Worm (Caenorhabditis elegans) whole organism, young adult: Measurements from ENCODE around the gene C53B4.3.

ENCODE experiments used
- B0019.2 ChIP-seq: fragments of 200-800 bp; sonication (Bioruptor generic); conservative IDR thresholded peaks from 2 replicates; pipeline ENCODE4 v1.3.6; 2022; ENCODE audit warnings: missing genetic modification reagents, missing genetic modification characterization, missing compliant biosample characterization
- B0336.3 ChIP-seq: fragments of 200-800 bp; sonication (Bioruptor generic); IDR thresholded peaks from 2 replicates; pipeline ENCODE4 v1.3.6; 2022; ENCODE audit warnings: missing genetic modification characterization, missing compliant biosample characterization
- D2030.7 ChIP-seq: fragments of 200-800 bp; sonication (Bioruptor generic); IDR thresholded peaks from 2 replicates; pipeline ENCODE4 v1.3.6; 2022; ENCODE audit warnings: missing genetic modification reagents, missing genetic modification characterization, missing compliant biosample characterization
- F22D6.2 ChIP-seq: sonication (generic microtip); optimal IDR thresholded peaks from 2 replicates; lab custom pipeline; 2016; ENCODE audit warnings: mild to moderate bottlenecking, missing genetic modification characterization, missing compliant biosample characterization
- F33H1.4 ChIP-seq: fragments of 200-800 bp; sonication (Bioruptor generic); IDR thresholded peaks from 2 replicates; pipeline ENCODE4 v1.3.6; 2022; ENCODE audit warnings: missing genetic modification reagents, missing genetic modification characterization, missing compliant biosample characterization
- F52B5.7 ChIP-seq: sonication (generic microtip); optimal IDR thresholded peaks from 2 replicates; lab custom pipeline; 2016; ENCODE audit warnings: mild to moderate bottlenecking, missing genetic modification characterization, missing compliant biosample characterization
- T07F8.4 ChIP-seq: sonication (generic microtip); optimal IDR thresholded peaks from 2 replicates; lab custom pipeline; 2016; ENCODE audit warnings: mild to moderate bottlenecking, missing genetic modification characterization, moderate library complexity, missing compliant biosample characterization
- Y53G8AR.9 ChIP-seq: fragments of 200-800 bp; sonication (Bioruptor generic); conservative IDR thresholded peaks from 2 replicates; pipeline ENCODE4 v1.3.6; 2022; ENCODE audit warnings: missing genetic modification reagents, missing genetic modification characterization, missing compliant biosample characterization
- Y67H2A.10 ChIP-seq: fragments of 200-800 bp; sonication (Bioruptor generic); conservative IDR thresholded peaks from 2 replicates; pipeline ENCODE4 v1.3.6; 2022; ENCODE audit warnings: missing genetic modification reagents, missing genetic modification characterization, missing compliant biosample characterization
- ama-1 ChIP-seq, 3 experiments: fragments of 150-350 bp in 1 of 3; sonication (generic microtip) in 2 of 3; optimal IDR thresholded peaks; 2 replicates each; lab custom pipeline; 2014 to 2018; ENCODE audit warnings: missing biosample characterization in 2 of 3, missing genetic modification characterization in 2 of 3, missing genetic modification reagents in 2 of 3
- aptf-2 ChIP-seq: fragments of 200-800 bp; sonication (Bioruptor generic); conservative IDR thresholded peaks from 2 replicates; pipeline ENCODE4 v1.3.6; 2022; ENCODE audit warnings: missing genetic modification reagents, missing genetic modification characterization, missing compliant biosample characterization
- athp-1 ChIP-seq: sonication (generic microtip); optimal IDR thresholded peaks from 2 replicates; lab custom pipeline; 2017; ENCODE audit warnings: mild to moderate bottlenecking, missing genetic modification characterization, missing compliant biosample characterization
- bed-1 ChIP-seq: fragments of 200-800 bp; sonication (Bioruptor generic); IDR thresholded peaks from 2 replicates; pipeline ENCODE4 v1.3.6; 2022; ENCODE audit warnings: missing genetic modification reagents, missing genetic modification characterization, missing compliant biosample characterization
- cebp-1 ChIP-seq, 2 experiments: fragments of 200-800 bp in 1 of 2; sonication (Bioruptor generic) in 1 of 2; sonication (generic microtip) in 1 of 2; IDR thresholded peaks in 1 of 2; optimal IDR thresholded peaks in 1 of 2; 2 replicates each; pipeline versions ENCODE4 v1.3.6 to Lab custom; 2017 to 2022; ENCODE audit warnings: missing compliant biosample characterization in 2 of 2, missing genetic modification characterization in 2 of 2, mild to moderate bottlenecking in 1 of 2, missing genetic modification reagents in 1 of 2, moderate library complexity in 1 of 2
- cebp-2 ChIP-seq: fragments of 200-800 bp; sonication (Bioruptor generic); IDR thresholded peaks from 2 replicates; pipeline ENCODE4 v1.3.6; 2022; ENCODE audit warnings: missing genetic modification characterization, missing compliant biosample characterization
- ceh-79 ChIP-seq: sonication (generic microtip); optimal IDR thresholded peaks from 2 replicates; lab custom pipeline; 2017; ENCODE audit warnings: mild to moderate bottlenecking, missing genetic modification characterization, missing compliant biosample characterization
- ceh-91 ChIP-seq: fragments of 200-800 bp; sonication (Bioruptor generic); IDR thresholded peaks from 2 replicates; pipeline ENCODE4 v1.3.6; 2022; ENCODE audit warnings: missing genetic modification reagents, missing genetic modification characterization, missing compliant biosample characterization
- chd-7 ChIP-seq: sonication (generic microtip); optimal IDR thresholded peaks from 2 replicates; lab custom pipeline; 2016; ENCODE audit warnings: mild to moderate bottlenecking, missing genetic modification characterization, moderate library complexity, missing compliant biosample characterization
- die-1 ChIP-seq: sonication (generic microtip); optimal IDR thresholded peaks from 2 replicates; lab custom pipeline; 2016; ENCODE audit warnings: missing genotype, mild to moderate bottlenecking, missing genetic modification characterization, missing compliant biosample characterization
- dpff-1 ChIP-seq: sonication (generic microtip); optimal IDR thresholded peaks from 2 replicates; lab custom pipeline; 2017; ENCODE audit warnings: mild to moderate bottlenecking, missing genetic modification characterization, missing compliant biosample characterization
- ekl-4 ChIP-seq: fragments of 200-800 bp; sonication (Bioruptor generic); IDR thresholded peaks from 2 replicates; pipeline ENCODE4 v1.3.6; 2022; ENCODE audit warnings: missing genetic modification reagents, missing genetic modification characterization, missing compliant biosample characterization
- hmg-1.2 ChIP-seq: fragments of 200-800 bp; sonication (Bioruptor generic); IDR thresholded peaks from 2 replicates; pipeline ENCODE4 v1.3.6; 2022; ENCODE audit warnings: missing genetic modification reagents, missing genetic modification characterization, missing compliant biosample characterization
- let-607 ChIP-seq, 2 experiments: fragments of 200-800 bp in 1 of 2; sonication (Bioruptor generic) in 1 of 2; sonication (generic microtip) in 1 of 2; optimal IDR thresholded peaks; 2 replicates each; lab custom pipeline; 2016 to 2018; ENCODE audit warnings: mild to moderate bottlenecking in 2 of 2, missing compliant biosample characterization in 2 of 2, missing genetic modification characterization in 2 of 2, moderate library complexity in 2 of 2, missing genotype in 1 of 2
- lin-40 ChIP-seq: sonication (generic microtip); optimal IDR thresholded peaks from 2 replicates; lab custom pipeline; 2016; ENCODE audit warnings: missing genetic modification characterization, mild to moderate bottlenecking, missing compliant biosample characterization, missing genotype, missing genetic modification reagents
- lir-1 ChIP-seq: fragments of 200-800 bp; sonication (Bioruptor generic); conservative IDR thresholded peaks from 2 replicates; pipeline ENCODE4 v1.3.6; 2022; ENCODE audit warnings: missing genetic modification reagents, missing genetic modification characterization, missing compliant biosample characterization
- lsy-27 ChIP-seq: sonication (generic microtip); optimal IDR thresholded peaks from 2 replicates; lab custom pipeline; 2017; ENCODE audit warnings: missing genetic modification characterization, mild to moderate bottlenecking, missing compliant biosample characterization, antibody characterized with exemption, missing genotype, borderline replicate concordance; ENCODE audit not compliant: insufficient read depth
- madf-8 ChIP-seq: fragments of 200-800 bp; sonication (Bioruptor generic); conservative IDR thresholded peaks from 2 replicates; pipeline ENCODE4 v1.3.6; 2022; ENCODE audit warnings: missing genetic modification reagents, missing genetic modification characterization, missing compliant biosample characterization
- mcd-1 ChIP-seq: fragments of 200-800 bp; sonication (Bioruptor generic); IDR thresholded peaks from 2 replicates; pipeline ENCODE4 v1.3.6; 2022; ENCODE audit warnings: missing genetic modification reagents, missing genetic modification characterization, missing compliant biosample characterization
- nfya-1 ChIP-seq: sonication (generic microtip); optimal IDR thresholded peaks from 2 replicates; lab custom pipeline; 2017; ENCODE audit warnings: antibody characterized with exemption, missing compliant biosample characterization, missing genetic modification characterization, borderline replicate concordance; ENCODE audit not compliant: insufficient read depth
- nfya-2 ChIP-seq: fragments of 200-800 bp; sonication (Bioruptor generic); IDR thresholded peaks from 2 replicates; pipeline ENCODE4 v1.3.6; 2022; ENCODE audit warnings: missing genetic modification reagents, missing genetic modification characterization, missing compliant biosample characterization
- nfyb-1 ChIP-seq: fragments of 200-800 bp; sonication (Bioruptor generic); IDR thresholded peaks from 2 replicates; pipeline ENCODE4 v1.3.6; 2022; ENCODE audit warnings: missing genetic modification reagents, missing genetic modification characterization, missing compliant biosample characterization
- nhr-80 ChIP-seq: sonication (generic microtip); optimal IDR thresholded peaks from 2 replicates; lab custom pipeline; 2016; ENCODE audit warnings: missing genetic modification characterization, missing compliant biosample characterization
- nhr-90 ChIP-seq: sonication (generic microtip); optimal IDR thresholded peaks from 2 replicates; lab custom pipeline; 2016; ENCODE audit warnings: missing genotype, mild to moderate bottlenecking, missing genetic modification characterization, missing compliant biosample characterization
- pha-4 ChIP-seq: fragments of 150-350 bp; sonication (generic microtip); optimal IDR thresholded peaks from 2 replicates; lab custom pipeline; 2014; ENCODE audit warnings: missing biosample characterization, missing genetic modification reagents, missing genetic modification characterization
- rpc-1 ChIP-seq, 2 experiments: fragments of 150-350 bp in 1 of 2; sonication (generic microtip) in 1 of 2; optimal IDR thresholded peaks; 2 replicates each; lab custom pipeline; 2014 to 2018; ENCODE audit warnings: missing biosample characterization in 1 of 2, missing genetic modification characterization in 1 of 2, missing genetic modification reagents in 1 of 2, missing genotype in 1 of 2
- snpc-1.1 ChIP-seq: sonication (generic microtip); optimal IDR thresholded peaks from 2 replicates; lab custom pipeline; 2017; ENCODE audit warnings: missing genetic modification characterization, mild to moderate bottlenecking, missing compliant biosample characterization, antibody characterized with exemption, moderate library complexity, missing genotype, missing genetic modification reagents; ENCODE audit not compliant: insufficient read depth
- snpc-3.4 ChIP-seq: sonication (generic microtip); optimal IDR thresholded peaks from 2 replicates; lab custom pipeline; 2017; ENCODE audit warnings: missing genetic modification characterization, mild to moderate bottlenecking, missing compliant biosample characterization, antibody characterized with exemption, moderate library complexity, missing genotype, missing genetic modification reagents
- snpc-4 ChIP-seq, 5 experiments: fragments of 150-350 bp in 1 of 5; sonication (generic microtip) in 4 of 5; optimal IDR thresholded peaks; 2 replicates each; lab custom pipeline; 2014 to 2018; ENCODE audit warnings: missing genetic modification characterization in 5 of 5, missing biosample characterization in 3 of 5, antibody characterized with exemption in 2 of 5, mild to moderate bottlenecking in 2 of 5, missing compliant biosample characterization in 2 of 5, missing genotype in 2 of 5, moderate library complexity in 2 of 5, missing genetic modification reagents in 1 of 5
- ztf-18 ChIP-seq: sonication (generic microtip); optimal IDR thresholded peaks from 2 replicates; lab custom pipeline; 2016; ENCODE audit warnings: missing genotype, mild to moderate bottlenecking, missing genetic modification characterization, missing compliant biosample characterization

Gene C53B4.3

DNA sequence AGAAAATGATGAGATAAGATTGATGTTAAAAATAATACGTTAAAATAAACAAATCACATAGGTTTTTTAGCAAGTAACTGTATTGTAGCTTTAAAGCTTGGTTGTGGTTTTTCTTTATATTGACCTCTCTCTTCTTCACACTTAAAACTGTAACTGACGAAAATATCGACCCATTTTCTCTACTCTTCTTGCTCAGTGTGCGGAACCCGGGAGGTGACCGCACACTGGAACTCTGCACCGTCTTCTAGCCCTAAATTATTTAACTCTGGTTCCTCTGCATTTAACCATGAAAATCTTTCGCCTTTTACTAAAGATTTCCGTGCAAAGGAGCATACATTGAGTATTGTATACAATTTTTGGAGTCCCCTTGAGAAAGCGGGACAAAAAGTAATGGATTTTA, 21.0 kb upstream of the C53B4.3 start:
- TF ChIP-seq lir-1 (GFP tag; lab: Robert Waterston, UW): no peak
- TF ChIP-seq B0019.2 (GFP tag; lab: Robert Waterston, UW): no peak
- TF ChIP-seq nhr-80 (tag; lab: Kevin White, UChicago): no peak
- TF ChIP-seq nhr-90 (tag; lab: Kevin White, UChicago): no peak
- TF ChIP-seq nfya-2 (GFP tag; lab: Robert Waterston, UW): no peak
- TF ChIP-seq B0336.3 (GFP tag; lab: Robert Waterston, UW): no peak
- TF ChIP-seq let-607 (tag; optimal IDR thresholded peaks at IDR 0.05; lab: Kevin White, UChicago): no peak
- no peak for TF ChIP-seq cebp-2 (GFP tag; lab: Robert Waterston, UW)
- no peak for TF ChIP-seq lin-40 (tag; lab: Kevin White, UChicago)
- TF ChIP-seq F33H1.4 (GFP tag; lab: Robert Waterston, UW): no peak
- TF ChIP-seq ztf-18 (tag; lab: Kevin White, UChicago): no peak
- TF ChIP-seq snpc-4 (GFP tag; optimal IDR thresholded peaks at IDR 0.05; lab: Kevin White, UChicago): no peak
- peak in 2 of 4 experiments; percentile 4 to 63 for TF ChIP-seq snpc-4 (tag; optimal IDR thresholded peaks at IDR 0.05; lab: Kevin White, UChicago)
- peak; percentile 53 for TF ChIP-seq snpc-1.1 (tag; lab: Kevin White, UChicago)
- TF ChIP-seq snpc-3.4 (tag; lab: Kevin White, UChicago): no peak
- no peak for TF ChIP-seq nfyb-1 (GFP tag; lab: Robert Waterston, UW)
- no peak for TF ChIP-seq athp-1 (tag; lab: Kevin White, UChicago)

DNA sequence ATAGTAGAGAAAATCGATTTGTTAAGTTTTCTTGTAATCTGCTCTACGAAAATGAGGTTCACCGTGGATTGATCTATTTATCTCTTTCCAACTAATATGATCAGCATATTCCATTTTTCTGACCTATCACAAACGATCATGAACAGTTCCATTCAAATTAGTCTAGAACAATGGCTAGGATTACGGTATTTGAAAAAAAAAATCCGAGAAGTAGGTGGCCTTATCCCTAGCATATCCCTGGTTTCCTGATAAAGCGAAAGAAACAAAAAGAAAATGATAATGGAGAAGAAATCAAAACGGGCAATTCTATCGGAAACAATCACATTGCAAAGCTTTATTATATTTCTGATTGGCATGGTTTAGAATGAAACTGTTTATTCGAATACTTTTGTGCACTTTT, 19.3 kb upstream of the C53B4.3 start, which contains the start of gene mltn-12:
TSS of gene mltn-12 (plus strand) at position 301 of the 400 bp plus-strand sequence.
- TF ChIP-seq Y67H2A.10 (no peak), nfya-2 (GFP tag; lab: Robert Waterston, UW) (no peak), ceh-91 (GFP tag; lab: Robert Waterston, UW) (no peak), B0019.2 (GFP tag; lab: Robert Waterston, UW) (no peak), cebp-1 (GFP tag; IDR thresholded peaks at IDR 0.05; lab: Robert Waterston, UW) (no peak), cebp-1 (tag; optimal IDR thresholded peaks at IDR 0.05; lab: Kevin White, UChicago) (no peak), D2030.7 (GFP tag; lab: Robert Waterston, UW) (no peak), chd-7 (tag; lab: Kevin White, UChicago) (no peak), dpff-1 (no peak), die-1 (no peak), snpc-4 (GFP tag; optimal IDR thresholded peaks at IDR 0.05; lab: Kevin White, UChicago) (no peak), snpc-4 (tag; optimal IDR thresholded peaks at IDR 0.05; lab: Kevin White, UChicago) (no peak), ama-1 (optimal IDR thresholded peaks at IDR 0.05; lab: Kevin White, UChicago) (no peak), ama-1 (GFP tag; optimal IDR thresholded peaks at IDR 0.05; lab: Kevin White, UChicago) (no peak), Y53G8AR.9 (GFP tag; lab: Robert Waterston, UW) (no peak), let-607 (tag; optimal IDR thresholded peaks at IDR 0.05; lab: Kevin White, UChicago) (no peak), mcd-1 (GFP tag; lab: Robert Waterston, UW) (no peak), F52B5.7 (no peak), ekl-4 (GFP tag; lab: Robert Waterston, UW) (no peak), madf-8 (no peak), bed-1 (GFP tag; lab: Robert Waterston, UW) (no peak), ceh-79 (tag; lab: Kevin White, UChicago) (no peak), pha-4 (tag; lab: Kevin White, UChicago) (no peak)

ce11 chrIV:8986761-8987316, 13.3 kb upstream of the C53B4.3 start, which contains the start of gene bre-1:
Gene bre-1, plus strand, starts transcription at chrIV:8987266.
- no peak for TF ChIP-seq nfya-1
- no peak for TF ChIP-seq ekl-4 (GFP tag; lab: Robert Waterston, UW)
- TF ChIP-seq aptf-2: no peak
- TF ChIP-seq nhr-80 (tag; lab: Kevin White, UChicago): peak; percentile 31
- peak; percentile 82 for TF ChIP-seq hmg-1.2
- TF ChIP-seq F22D6.2 (tag; lab: Kevin White, UChicago): no peak
- no peak for TF ChIP-seq lsy-27
- TF ChIP-seq rpc-1 (optimal IDR thresholded peaks at IDR 0.05; lab: Kevin White, UChicago): no peak
- no peak for TF ChIP-seq rpc-1 (tag; optimal IDR thresholded peaks at IDR 0.05; lab: Kevin White, UChicago)
- no peak for TF ChIP-seq T07F8.4 (tag; lab: Kevin White, UChicago)
- TF ChIP-seq lir-1 (GFP tag; lab: Robert Waterston, UW): no peak
